Worm (Caenorhabditis elegans) whole organism, L4 larva: ENCODE measurements around the gene W07G4.5.

Experiments
- D1046.2 ChIP-seq: fragments of 200-800 bp; sonication (Bioruptor generic); IDR thresholded peaks from 2 replicates; pipeline ENCODE4 v1.3.6; 2022; ENCODE audit warnings: missing genetic modification characterization, missing compliant biosample characterization
- F10B5.3 ChIP-seq: sonication (generic microtip); optimal IDR thresholded peaks from 2 replicates; lab custom pipeline; 2016; ENCODE audit warnings: mild to moderate bottlenecking, missing genetic modification characterization, missing compliant biosample characterization
- F37D6.2 ChIP-seq: sonication (generic microtip); optimal IDR thresholded peaks from 2 replicates; lab custom pipeline; 2016; ENCODE audit warnings: mild to moderate bottlenecking, missing genetic modification characterization, missing compliant biosample characterization
- F44E2.7 ChIP-seq: fragments of 200-800 bp; sonication (Bioruptor generic); IDR thresholded peaks from 2 replicates; pipeline ENCODE4 v2.1.2; 2022; ENCODE audit warnings: missing genetic modification characterization, missing compliant biosample characterization
- ZK337.2 ChIP-seq: fragments of 200-800 bp; sonication (Bioruptor generic); IDR thresholded peaks from 2 replicates; pipeline ENCODE4 v1.3.6; 2022; ENCODE audit warnings: missing genetic modification reagents, missing genetic modification characterization, missing compliant biosample characterization
- aha-1 ChIP-seq: fragments of 150-350 bp; peaks from one replicate; lab custom pipeline; 2014; ENCODE audit warnings: missing biosample characterization, missing genetic modification characterization
- aly-2 ChIP-seq: sonication (generic microtip); optimal IDR thresholded peaks from 2 replicates; lab custom pipeline; 2018; ENCODE audit warnings: missing biosample characterization, missing genetic modification characterization
- arid-1 ChIP-seq: fragments of 200-800 bp; sonication (Bioruptor generic); conservative IDR thresholded peaks from 2 replicates; pipeline ENCODE4 v1.3.6; 2022; ENCODE audit warnings: missing genetic modification reagents, missing genetic modification characterization, missing compliant biosample characterization
- ceh-28 ChIP-seq: fragments of 150-350 bp; optimal IDR thresholded peaks from 2 replicates; lab custom pipeline; 2014; ENCODE audit warnings: missing biosample characterization, missing genetic modification reagents, missing genetic modification characterization
- ceh-44 ChIP-seq: fragments of 200-800 bp; sonication (Bioruptor generic); IDR thresholded peaks from 2 replicates; pipeline ENCODE4 v1.3.6; 2022; ENCODE audit warnings: missing genetic modification reagents, missing genetic modification characterization, missing compliant biosample characterization
- ceh-82 ChIP-seq: sonication (generic microtip); optimal IDR thresholded peaks from 2 replicates; lab custom pipeline; 2017; ENCODE audit warnings: missing biosample characterization, missing genetic modification characterization
- daf-19 ChIP-seq: fragments of 200-800 bp; sonication (Bioruptor generic); conservative IDR thresholded peaks from 2 replicates; pipeline ENCODE4 v1.3.6; 2022; ENCODE audit warnings: missing genetic modification characterization, missing compliant biosample characterization
- daf-8 ChIP-seq: fragments of 200-800 bp; sonication (Bioruptor generic); IDR thresholded peaks from 2 replicates; pipeline ENCODE4 v1.3.6; 2022; ENCODE audit warnings: missing genetic modification characterization, missing compliant biosample characterization
- duxl-1 ChIP-seq: sonication (generic microtip); optimal IDR thresholded peaks from 2 replicates; lab custom pipeline; 2016; ENCODE audit warnings: mild to moderate bottlenecking, missing genetic modification characterization, moderate library complexity, missing compliant biosample characterization; ENCODE audit not compliant: poor library complexity
- egl-27 ChIP-seq: sonication (generic microtip); optimal IDR thresholded peaks from 3 replicates; lab custom pipeline; 2017; ENCODE audit warnings: missing biosample characterization, missing genetic modification reagents, missing genetic modification characterization
- gei-8 ChIP-seq: fragments of 200-800 bp; sonication (Bioruptor generic); optimal IDR thresholded peaks from 2 replicates; lab custom pipeline; 2018; ENCODE audit warnings: mild to moderate bottlenecking, missing genetic modification characterization, missing compliant biosample characterization
- hif-1 ChIP-seq, 2 experiments: sonication (generic microtip); optimal IDR thresholded peaks; 2 replicates each; lab custom pipeline; 2016 to 2017; ENCODE audit warnings: missing compliant biosample characterization in 2 of 2, missing genetic modification characterization in 2 of 2, missing genetic modification reagents in 2 of 2, missing genotype in 2 of 2, mild to moderate bottlenecking in 1 of 2
- hlh-11 ChIP-seq: fragments of 200-800 bp; sonication (Bioruptor generic); optimal IDR thresholded peaks from 2 replicates; lab custom pipeline; 2018; ENCODE audit warnings: mild to moderate bottlenecking, missing genetic modification characterization, missing compliant biosample characterization
- hmg-1.1 ChIP-seq: fragments of 200-800 bp; sonication (Bioruptor generic); IDR thresholded peaks from 2 replicates; pipeline ENCODE4 v1.3.6; 2022; ENCODE audit warnings: missing genetic modification reagents, missing genetic modification characterization, missing compliant biosample characterization
- jun-1 ChIP-seq: fragments of 150-350 bp; optimal IDR thresholded peaks from 2 replicates; lab custom pipeline; 2014; ENCODE audit warnings: missing biosample characterization, missing genetic modification reagents, missing genetic modification characterization
- madf-9 ChIP-seq: fragments of 200-800 bp; sonication (Bioruptor generic); conservative IDR thresholded peaks from 2 replicates; pipeline ENCODE4 v1.3.6; 2022; ENCODE audit warnings: missing genetic modification reagents, missing genetic modification characterization, missing compliant biosample characterization
- mxl-2 ChIP-seq: fragments of 200-800 bp; sonication (Bioruptor generic); conservative IDR thresholded peaks from 2 replicates; pipeline ENCODE4 v1.3.6; 2022; ENCODE audit warnings: missing genetic modification reagents, missing genetic modification characterization, missing compliant biosample characterization
- mxl-3 ChIP-seq: fragments of 200-800 bp; sonication (Bioruptor generic); optimal IDR thresholded peaks from 2 replicates; lab custom pipeline; 2018; ENCODE audit warnings: mild to moderate bottlenecking, missing genetic modification characterization, missing compliant biosample characterization
- nhr-10 ChIP-seq: fragments of 150-350 bp; optimal IDR thresholded peaks from 2 replicates; lab custom pipeline; 2014; ENCODE audit warnings: missing biosample characterization, missing genetic modification characterization
- nhr-11 ChIP-seq: fragments of 150-350 bp; optimal IDR thresholded peaks from 2 replicates; lab custom pipeline; 2014; ENCODE audit warnings: missing biosample characterization, missing genetic modification characterization
- nhr-111 ChIP-seq: fragments of 200-800 bp; sonication (Bioruptor generic); optimal IDR thresholded peaks from 2 replicates; lab custom pipeline; 2018; ENCODE audit warnings: mild to moderate bottlenecking, missing genetic modification characterization, missing compliant biosample characterization
- nhr-25 ChIP-seq: sonication (generic microtip); optimal IDR thresholded peaks from 2 replicates; lab custom pipeline; 2017; ENCODE audit warnings: missing genetic modification characterization, mild to moderate bottlenecking, missing compliant biosample characterization, antibody characterized with exemption, moderate library complexity, borderline replicate concordance; ENCODE audit not compliant: insufficient read depth
- nhr-28 ChIP-seq: fragments of 150-350 bp; optimal IDR thresholded peaks from 2 replicates; lab custom pipeline; 2014; ENCODE audit warnings: missing biosample characterization, missing genetic modification characterization
- nhr-41 ChIP-seq: fragments of 200-800 bp; sonication (Bioruptor generic); IDR thresholded peaks from 2 replicates; pipeline ENCODE4 v1.3.6; 2022; ENCODE audit warnings: missing genetic modification reagents, missing genetic modification characterization, missing compliant biosample characterization
- nhr-6 ChIP-seq: fragments of 150-350 bp; optimal IDR thresholded peaks from 2 replicates; lab custom pipeline; 2014; ENCODE audit warnings: missing biosample characterization, missing genetic modification characterization
- nhr-77 ChIP-seq: fragments of 150-350 bp; optimal IDR thresholded peaks from 2 replicates; lab custom pipeline; 2014; ENCODE audit warnings: missing biosample characterization, missing genetic modification characterization
- sdz-12 ChIP-seq: fragments of 200-800 bp; sonication (Bioruptor generic); optimal IDR thresholded peaks from 2 replicates; lab custom pipeline; 2018; ENCODE audit warnings: mild to moderate bottlenecking, missing genetic modification characterization, missing compliant biosample characterization
- snpc-4 ChIP-seq: fragments of 150-350 bp; optimal IDR thresholded peaks from 2 replicates; lab custom pipeline; 2014; ENCODE audit warnings: missing biosample characterization, missing genetic modification characterization
- tra-1 ChIP-seq: fragments of 200-800 bp; sonication (Bioruptor generic); IDR thresholded peaks from 2 replicates; pipeline ENCODE4 v1.3.6; 2022; ENCODE audit warnings: missing genetic modification reagents, missing genetic modification characterization, missing compliant biosample characterization
- unc-62 ChIP-seq, 3 experiments: fragments of 150-350 bp in 1 of 3; sonication (generic microtip); optimal IDR thresholded peaks in 2 of 3; peaks in 1 of 3; 1 replicate in 1 of 3; 2 replicates in 2 of 3; lab custom pipeline; 2014 to 2017; ENCODE audit warnings: missing biosample characterization in 3 of 3, missing genetic modification characterization in 3 of 3, missing genetic modification reagents in 3 of 3, missing genotype in 1 of 3
- zfp-3 ChIP-seq: fragments of 200-800 bp; sonication (Bioruptor generic); conservative IDR thresholded peaks from 2 replicates; pipeline ENCODE4 v1.3.6; 2022; ENCODE audit warnings: missing genetic modification reagents, missing genetic modification characterization, missing compliant biosample characterization
- ztf-11 ChIP-seq: fragments of 150-350 bp; optimal IDR thresholded peaks from 2 replicates; lab custom pipeline; 2014; ENCODE audit warnings: missing biosample characterization, missing genetic modification characterization

W07G4.5 gene

DNA sequence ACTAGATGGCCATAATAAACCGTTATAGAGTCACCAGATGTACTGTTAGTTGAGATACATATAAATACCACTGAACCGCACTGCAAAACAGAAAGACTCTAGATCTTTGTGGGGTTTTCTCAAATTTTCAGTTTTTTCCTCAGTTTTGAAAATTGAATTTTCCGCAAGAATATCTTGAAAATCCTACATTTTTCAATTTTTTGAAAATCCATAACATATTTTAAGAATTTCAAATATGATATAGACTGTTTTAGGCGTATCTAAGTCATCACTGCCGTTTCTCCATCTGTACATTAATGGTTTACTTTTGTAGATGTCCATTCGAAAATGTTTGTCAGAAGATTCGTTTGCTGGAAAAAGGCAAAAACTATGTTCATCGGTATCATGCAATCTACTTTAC lies 14.1 kb downstream of the W07G4.5 start, which contains the start of gene F42E8.1:
Gene F42E8.1, plus strand, starts transcription at position 301 of the 400 bp plus-strand sequence.
- TF ChIP-seq ZK337.2 (GFP tag; lab: Robert Waterston, UW): no peak
- no peak for TF ChIP-seq madf-9 (GFP tag; lab: Robert Waterston, UW)
- no peak for TF ChIP-seq zfp-3
- TF ChIP-seq ceh-82 (tag; lab: Kevin White, UChicago): no peak
- no peak for TF ChIP-seq nhr-25 (tag; lab: Kevin White, UChicago)
- TF ChIP-seq hmg-1.1 (GFP tag; lab: Robert Waterston, UW): no peak
- no peak for TF ChIP-seq tra-1 (GFP tag; lab: Robert Waterston, UW)
- no peak for TF ChIP-seq nhr-11
- TF ChIP-seq mxl-2 (GFP tag; lab: Robert Waterston, UW): no peak
- no peak for TF ChIP-seq F37D6.2
- no peak for TF ChIP-seq ztf-11

DNA sequence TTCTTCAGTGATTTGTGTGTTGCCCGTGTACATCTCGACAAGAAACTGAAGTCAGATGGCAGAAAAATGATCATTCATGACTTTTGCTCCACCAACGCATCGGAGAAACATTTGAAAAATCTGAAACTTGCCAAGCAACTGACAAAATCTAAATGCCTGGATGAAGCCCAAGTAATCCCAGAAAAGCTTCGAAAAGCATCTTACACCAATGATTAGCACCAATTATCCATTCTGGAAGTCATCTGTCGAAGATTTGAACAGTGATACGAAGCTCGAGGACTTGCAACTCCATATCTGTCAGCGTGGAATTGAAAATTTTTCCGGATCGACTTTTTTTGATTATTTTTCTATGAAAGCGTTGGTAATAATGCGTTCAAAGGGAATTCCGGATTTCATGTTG lies 15.6 kb downstream of the W07G4.5 start:
- TF ChIP-seq hif-1 (tag; optimal IDR thresholded peaks at IDR 0.05; lab: Kevin White, UChicago): no peak
- peak in 1 of 2 experiments; percentile 91 for TF ChIP-seq unc-62 (GFP tag; optimal IDR thresholded peaks at IDR 0.05 in 1 of 2; lab: Kevin White, UChicago)
- TF ChIP-seq unc-62 (tag; optimal IDR thresholded peaks at IDR 0.05; lab: Kevin White, UChicago): no peak

DNA sequence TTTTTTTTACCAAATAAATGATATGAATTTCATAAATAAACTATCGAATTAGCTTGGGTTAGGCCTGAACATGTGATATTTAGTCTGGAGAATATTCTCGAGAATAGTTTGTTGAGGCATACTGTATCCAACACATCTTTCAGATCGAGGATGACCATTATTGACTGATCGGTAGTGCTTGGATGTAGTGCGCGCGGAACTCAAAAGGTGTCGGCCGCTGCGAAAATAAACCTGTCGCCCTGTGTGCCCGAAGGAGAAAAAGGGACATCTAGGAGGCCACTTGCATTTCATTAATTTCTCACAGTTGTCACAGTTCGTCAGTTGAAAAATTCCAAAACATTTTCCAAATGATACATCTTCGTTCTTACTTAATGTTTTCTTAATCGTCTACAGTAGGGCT lies 16.4 kb downstream of the W07G4.5 start:
- 0 out of 2 replicates have a peak, but pooled peaks have one; percentile 13 for TF ChIP-seq daf-19
- TF ChIP-seq D1046.2 (GFP tag; lab: Robert Waterston, UW): no peak
- no peak for TF ChIP-seq nhr-77 (tag; lab: Kevin White, UChicago)
- no peak for TF ChIP-seq ZK337.2 (GFP tag; lab: Robert Waterston, UW)
- no peak for TF ChIP-seq jun-1 (tag; lab: Kevin White, UChicago)
- TF ChIP-seq duxl-1 (tag; lab: Kevin White, UChicago): no peak
- peak; percentile 56 for TF ChIP-seq aha-1 (tag; lab: Kevin White, UChicago)
- TF ChIP-seq ceh-28 (tag; lab: Kevin White, UChicago): no peak
- 0 out of 2 replicates have a peak, but pooled peaks have one; percentile 31 for TF ChIP-seq ceh-44 (GFP tag; lab: Robert Waterston, UW)
- TF ChIP-seq hlh-11 (tag; lab: Kevin White, UChicago): no peak
- TF ChIP-seq egl-27: no peak

DNA sequence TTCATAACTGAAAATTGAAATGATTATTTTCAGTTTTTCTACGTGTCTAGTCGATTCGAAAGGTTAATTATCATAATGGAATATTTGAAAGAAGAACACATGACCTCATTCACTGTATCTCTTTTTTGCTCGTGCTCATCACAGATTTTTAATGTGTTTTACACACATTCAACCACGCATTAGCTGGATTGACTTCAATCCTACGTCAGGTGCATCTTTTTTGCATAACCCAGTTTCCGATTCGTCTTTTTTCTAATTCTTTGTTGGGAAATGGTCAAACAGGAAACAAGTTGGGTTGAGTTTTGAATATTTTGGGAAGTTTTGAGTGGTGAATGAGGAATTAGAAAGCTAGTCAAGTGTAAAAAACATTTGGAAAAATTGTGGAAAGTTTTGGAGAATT lies 22.5 kb downstream of the W07G4.5 start:
- TF ChIP-seq aha-1 (tag; lab: Kevin White, UChicago) (peak; percentile 91), nhr-41 (GFP tag; lab: Robert Waterston, UW) (no peak), aly-2 (tag; lab: Kevin White, UChicago) (no peak), nhr-28 (tag; lab: Kevin White, UChicago) (no peak)

DNA sequence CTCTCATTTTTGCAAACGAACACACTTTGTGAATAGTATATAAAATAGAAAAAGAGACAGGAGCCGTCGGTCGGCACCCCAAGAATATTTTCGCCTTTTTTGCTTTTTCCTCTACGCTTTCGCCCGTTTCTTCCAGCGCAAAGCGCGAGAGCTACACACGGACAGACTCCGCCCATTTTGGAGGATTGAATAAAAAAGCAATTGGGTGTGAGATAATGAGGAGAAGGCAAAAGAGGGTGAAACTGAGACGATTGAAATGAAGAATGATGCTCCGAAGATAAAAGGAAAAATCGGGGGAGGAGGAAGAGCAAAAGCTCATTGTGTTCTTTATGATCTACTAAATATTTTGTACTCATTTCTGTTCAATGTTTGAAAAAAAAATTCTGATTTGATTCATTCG lies 23.3 kb downstream of the W07G4.5 start, which contains the start of gene C34B4.3:
Gene C34B4.3, minus strand, starts transcription at position 101 of the 400 bp plus-strand sequence.
- TF ChIP-seq daf-8 (GFP tag; lab: Robert Waterston, UW): no peak
- TF ChIP-seq nhr-10: no peak
- no peak for TF ChIP-seq nhr-6
- TF ChIP-seq snpc-4 (tag; lab: Kevin White, UChicago): no peak
- no peak for TF ChIP-seq F10B5.3
- no peak for TF ChIP-seq F44E2.7 (GFP tag; lab: Robert Waterston, UW)
- TF ChIP-seq nhr-111: no peak
- TF ChIP-seq sdz-12 (GFP tag; lab: Kevin White, UChicago): no peak
- TF ChIP-seq arid-1 (GFP tag; lab: Robert Waterston, UW): no peak
- TF ChIP-seq nhr-28 (tag; lab: Kevin White, UChicago): no peak
- TF ChIP-seq mxl-3: no peak
- TF ChIP-seq gei-8 (GFP tag; lab: Kevin White, UChicago): no peak
- no peak for TF ChIP-seq ceh-28 (tag; lab: Kevin White, UChicago)
